Worm (Caenorhabditis elegans) whole organism, L4 larva: ENCODE measurements around the gene madf-8.
A peak's percentile ranks its signal among the peaks of the same experiment; 100 is the strongest.

ENCODE experiments used
- R02D3.7 ChIP-seq: fragments of 150-350 bp; sonication (generic microtip); optimal IDR thresholded peaks from 3 replicates; lab custom pipeline; 2014; ENCODE audit warnings: missing biosample characterization, missing genetic modification characterization
- T20F7.1 ChIP-seq: fragments of 200-800 bp; sonication (Bioruptor generic); optimal IDR thresholded peaks from 2 replicates; lab custom pipeline; 2018; ENCODE audit warnings: mild to moderate bottlenecking, missing genetic modification characterization, missing compliant biosample characterization
- T26A8.4 ChIP-seq: fragments of 200-800 bp; sonication (Bioruptor generic); IDR thresholded peaks from 2 replicates; pipeline ENCODE4 v1.3.6; 2022; ENCODE audit warnings: missing genetic modification characterization, missing compliant biosample characterization
- Y5F2A.4 ChIP-seq: fragments of 200-800 bp; sonication (Bioruptor generic); optimal IDR thresholded peaks from 2 replicates; lab custom pipeline; 2018; ENCODE audit warnings: mild to moderate bottlenecking, missing genetic modification characterization, missing compliant biosample characterization
- aly-2 ChIP-seq: sonication (generic microtip); optimal IDR thresholded peaks from 2 replicates; lab custom pipeline; 2018; ENCODE audit warnings: missing biosample characterization, missing genetic modification characterization
- ceh-20 ChIP-seq: fragments of 200-800 bp; sonication (Bioruptor generic); IDR thresholded peaks from 2 replicates; pipeline ENCODE4 v1.3.6; 2022; ENCODE audit warnings: missing genetic modification reagents, missing genetic modification characterization, missing compliant biosample characterization
- ceh-28 ChIP-seq: fragments of 150-350 bp; optimal IDR thresholded peaks from 2 replicates; lab custom pipeline; 2014; ENCODE audit warnings: missing biosample characterization, missing genetic modification reagents, missing genetic modification characterization
- ceh-44 ChIP-seq: fragments of 200-800 bp; sonication (Bioruptor generic); IDR thresholded peaks from 2 replicates; pipeline ENCODE4 v1.3.6; 2022; ENCODE audit warnings: missing genetic modification reagents, missing genetic modification characterization, missing compliant biosample characterization
- ceh-82 ChIP-seq: sonication (generic microtip); optimal IDR thresholded peaks from 2 replicates; lab custom pipeline; 2017; ENCODE audit warnings: missing biosample characterization, missing genetic modification characterization
- ctbp-1 ChIP-seq: fragments of 200-800 bp; sonication (Bioruptor generic); IDR thresholded peaks from 2 replicates; pipeline ENCODE4 v1.3.6; 2022; ENCODE audit warnings: missing genetic modification reagents, missing genetic modification characterization, missing compliant biosample characterization
- daf-19 ChIP-seq: fragments of 200-800 bp; sonication (Bioruptor generic); conservative IDR thresholded peaks from 2 replicates; pipeline ENCODE4 v1.3.6; 2022; ENCODE audit warnings: missing genetic modification characterization, missing compliant biosample characterization
- daf-8 ChIP-seq: fragments of 200-800 bp; sonication (Bioruptor generic); IDR thresholded peaks from 2 replicates; pipeline ENCODE4 v1.3.6; 2022; ENCODE audit warnings: missing genetic modification characterization, missing compliant biosample characterization
- dmd-6 ChIP-seq: fragments of 200-800 bp; sonication (Bioruptor generic); IDR thresholded peaks from 2 replicates; pipeline ENCODE4 v1.3.6; 2022; ENCODE audit warnings: missing genetic modification reagents, missing genetic modification characterization, missing compliant biosample characterization
- dve-1 ChIP-seq: sonication (generic microtip); optimal IDR thresholded peaks from 2 replicates; lab custom pipeline; 2017; ENCODE audit warnings: antibody characterized with exemption, mild to moderate bottlenecking, missing genetic modification characterization, missing compliant biosample characterization; ENCODE audit not compliant: insufficient read depth
- hlh-30 ChIP-seq: sonication (generic microtip); optimal IDR thresholded peaks from 2 replicates; lab custom pipeline; 2017; ENCODE audit warnings: antibody characterized with exemption, mild to moderate bottlenecking, missing genetic modification characterization, missing compliant biosample characterization; ENCODE audit not compliant: insufficient read depth
- hmg-1.1 ChIP-seq: fragments of 200-800 bp; sonication (Bioruptor generic); IDR thresholded peaks from 2 replicates; pipeline ENCODE4 v1.3.6; 2022; ENCODE audit warnings: missing genetic modification reagents, missing genetic modification characterization, missing compliant biosample characterization
- lin-15B ChIP-seq: fragments of 150-350 bp; sonication (generic microtip); optimal IDR thresholded peaks from 3 replicates; lab custom pipeline; 2014; ENCODE audit warnings: missing biosample characterization, missing genetic modification characterization
- lin-29 ChIP-seq: fragments of 200-800 bp; sonication (Bioruptor generic); IDR thresholded peaks from 2 replicates; pipeline ENCODE4 v1.3.6; 2022; ENCODE audit warnings: missing genetic modification reagents, missing genetic modification characterization, missing compliant biosample characterization
- lin-38 ChIP-seq: fragments of 200-800 bp; sonication (Bioruptor generic); IDR thresholded peaks from 2 replicates; pipeline ENCODE4 v1.3.6; 2022; ENCODE audit warnings: missing genetic modification reagents, missing genetic modification characterization, missing compliant biosample characterization
- lin-39 ChIP-seq: fragments of 150-350 bp; optimal IDR thresholded peaks from 2 replicates; lab custom pipeline; 2014; ENCODE audit warnings: missing biosample characterization, missing genetic modification reagents, missing genetic modification characterization
- lir-3 ChIP-seq: sonication (generic microtip); optimal IDR thresholded peaks from 2 replicates; lab custom pipeline; 2016; ENCODE audit warnings: mild to moderate bottlenecking, missing genetic modification characterization, missing compliant biosample characterization
- lsy-2 ChIP-seq, 2 experiments: fragments of 150-350 bp in 1 of 2; sonication (generic microtip) in 1 of 2; optimal IDR thresholded peaks; 2 replicates each; lab custom pipeline; 2014 to 2017; ENCODE audit warnings: missing biosample characterization in 2 of 2, missing genetic modification characterization in 2 of 2
- mdl-1 ChIP-seq, 2 experiments: fragments of 150-350 bp in 1 of 2; sonication (generic microtip) in 1 of 2; optimal IDR thresholded peaks; 2 replicates each; lab custom pipeline; 2014 to 2017; ENCODE audit warnings: missing biosample characterization in 2 of 2, missing genetic modification characterization in 2 of 2
- nhr-10 ChIP-seq: fragments of 150-350 bp; optimal IDR thresholded peaks from 2 replicates; lab custom pipeline; 2014; ENCODE audit warnings: missing biosample characterization, missing genetic modification characterization
- nhr-11 ChIP-seq: fragments of 150-350 bp; optimal IDR thresholded peaks from 2 replicates; lab custom pipeline; 2014; ENCODE audit warnings: missing biosample characterization, missing genetic modification characterization
- nhr-111 ChIP-seq: fragments of 200-800 bp; sonication (Bioruptor generic); optimal IDR thresholded peaks from 2 replicates; lab custom pipeline; 2018; ENCODE audit warnings: mild to moderate bottlenecking, missing genetic modification characterization, missing compliant biosample characterization
- nhr-28 ChIP-seq: fragments of 150-350 bp; optimal IDR thresholded peaks from 2 replicates; lab custom pipeline; 2014; ENCODE audit warnings: missing biosample characterization, missing genetic modification characterization
- nhr-6 ChIP-seq: fragments of 150-350 bp; optimal IDR thresholded peaks from 2 replicates; lab custom pipeline; 2014; ENCODE audit warnings: missing biosample characterization, missing genetic modification characterization
- nhr-77 ChIP-seq: fragments of 150-350 bp; optimal IDR thresholded peaks from 2 replicates; lab custom pipeline; 2014; ENCODE audit warnings: missing biosample characterization, missing genetic modification characterization
- pha-4 ChIP-seq, 2 experiments: fragments of 150-350 bp in 1 of 2; fragments of 200-800 bp in 1 of 2; sonication (Bioruptor generic) in 1 of 2; IDR thresholded peaks in 1 of 2; optimal IDR thresholded peaks in 1 of 2; 2 replicates each; pipeline versions ENCODE4 v1.3.6 to Lab custom; 2014 to 2022; ENCODE audit warnings: missing genetic modification characterization in 2 of 2, missing genetic modification reagents in 2 of 2, missing biosample characterization in 1 of 2, missing compliant biosample characterization in 1 of 2
- pqm-1 ChIP-seq: sonication (generic microtip); optimal IDR thresholded peaks from 2 replicates; lab custom pipeline; 2017; ENCODE audit warnings: missing biosample characterization, missing genetic modification characterization
- rbr-2 ChIP-seq: sonication (generic microtip); optimal IDR thresholded peaks from 2 replicates; lab custom pipeline; 2016; ENCODE audit warnings: missing genotype, missing genetic modification characterization, missing compliant biosample characterization
- set-16 ChIP-seq: fragments of 200-800 bp; sonication (Bioruptor generic); IDR thresholded peaks from 2 replicates; pipeline ENCODE4 v1.3.6; 2022; ENCODE audit warnings: missing genetic modification reagents, missing genetic modification characterization, missing compliant biosample characterization
- skn-1 ChIP-seq: fragments of 150-350 bp; optimal IDR thresholded peaks from 2 replicates; lab custom pipeline; 2014; ENCODE audit warnings: missing biosample characterization, missing genetic modification characterization
- snpc-4 ChIP-seq: fragments of 150-350 bp; optimal IDR thresholded peaks from 2 replicates; lab custom pipeline; 2014; ENCODE audit warnings: missing biosample characterization, missing genetic modification characterization
- spr-1 ChIP-seq: sonication (generic microtip); optimal IDR thresholded peaks from 2 replicates; lab custom pipeline; 2016; ENCODE audit warnings: mild to moderate bottlenecking, missing genetic modification characterization, missing compliant biosample characterization
- tag-97 ChIP-seq: fragments of 200-800 bp; sonication (Bioruptor generic); IDR thresholded peaks from 2 replicates; pipeline ENCODE4 v1.3.6; 2022; ENCODE audit warnings: missing genetic modification characterization, missing compliant biosample characterization
- tra-1 ChIP-seq: fragments of 200-800 bp; sonication (Bioruptor generic); IDR thresholded peaks from 2 replicates; pipeline ENCODE4 v1.3.6; 2022; ENCODE audit warnings: missing genetic modification reagents, missing genetic modification characterization, missing compliant biosample characterization
- unc-39 ChIP-seq: sonication (generic microtip); optimal IDR thresholded peaks from 2 replicates; lab custom pipeline; 2017; ENCODE audit warnings: missing biosample characterization, missing genetic modification characterization
- zag-1 ChIP-seq: fragments of 150-350 bp; optimal IDR thresholded peaks from 2 replicates; lab custom pipeline; 2014; ENCODE audit warnings: missing biosample characterization, missing genetic modification characterization
- zfp-3 ChIP-seq: fragments of 200-800 bp; sonication (Bioruptor generic); conservative IDR thresholded peaks from 2 replicates; pipeline ENCODE4 v1.3.6; 2022; ENCODE audit warnings: missing genetic modification reagents, missing genetic modification characterization, missing compliant biosample characterization
- zip-2 ChIP-seq: fragments of 150-350 bp; optimal IDR thresholded peaks from 2 replicates; lab custom pipeline; 2014; ENCODE audit warnings: missing biosample characterization, missing genetic modification characterization

The madf-8 gene

ce11 chrIII:3649305-3649704 lies 1.3 kb downstream of the madf-8 start:
- TF ChIP-seq unc-39 (tag; lab: Kevin White, UChicago) (no peak), daf-8 (GFP tag; lab: Robert Waterston, UW) (no peak), T20F7.1 (GFP tag; lab: Kevin White, UChicago) (no peak), lin-15B (no peak), zag-1 (tag; lab: Kevin White, UChicago) (no peak), nhr-11 (tag; lab: Kevin White, UChicago) (no peak), ceh-44 (GFP tag; lab: Robert Waterston, UW) (no peak), pqm-1 (tag; lab: Kevin White, UChicago) (peak; percentile 88), skn-1 (tag; lab: Kevin White, UChicago) (no peak), zfp-3 (no peak), nhr-10 (tag; lab: Kevin White, UChicago) (no peak), ceh-20 (GFP tag; lab: Robert Waterston, UW) (no peak), ceh-82 (no peak), Y5F2A.4 (no peak), zip-2 (tag; lab: Kevin White, UChicago) (no peak), tra-1 (GFP tag; lab: Robert Waterston, UW) (no peak), lsy-2 (tag; optimal IDR thresholded peaks at IDR 0.05; lab: Kevin White, UChicago) (no peak), ctbp-1 (GFP tag; lab: Robert Waterston, UW) (no peak), ceh-28 (tag; lab: Kevin White, UChicago) (no peak), nhr-77 (no peak), lin-39 (tag; lab: Kevin White, UChicago) (no peak), dmd-6 (GFP tag; lab: Robert Waterston, UW) (peak; percentile 74), snpc-4 (no peak), dve-1 (tag; lab: Kevin White, UChicago) (peak; percentile 24), set-16 (GFP tag; lab: Robert Waterston, UW) (no peak), nhr-28 (peak; percentile 60), lir-3 (tag; lab: Kevin White, UChicago) (no peak)

ce11 chrIII:3644075-3644474 lies 6.6 kb downstream of the madf-8 start, which contains the start of gene unc-93:
unc-93 (plus strand) TSS chrIII:3644375.
- TF ChIP-seq zip-2 (tag; lab: Kevin White, UChicago) = no peak
- TF ChIP-seq snpc-4 = no peak
- no peak for TF ChIP-seq hmg-1.1 (GFP tag; lab: Robert Waterston, UW)
- no peak for TF ChIP-seq daf-19 (GFP tag; lab: Robert Waterston, UW)
- TF ChIP-seq aly-2 = no peak
- TF ChIP-seq rbr-2 (tag; lab: Kevin White, UChicago) = no peak
- TF ChIP-seq lin-29 (GFP tag; lab: Robert Waterston, UW) = no peak
- no peak for TF ChIP-seq T20F7.1 (GFP tag; lab: Kevin White, UChicago)
- no peak for TF ChIP-seq nhr-28
- no peak for TF ChIP-seq nhr-6 (tag; lab: Kevin White, UChicago)
- TF ChIP-seq pha-4 (GFP tag; IDR thresholded peaks at IDR 0.05; lab: Robert Waterston, UW) = no peak
- no peak for TF ChIP-seq pha-4 (tag; optimal IDR thresholded peaks at IDR 0.05; lab: Kevin White, UChicago)
- no peak for TF ChIP-seq R02D3.7 (tag; lab: Kevin White, UChicago)
- no peak for TF ChIP-seq hlh-30 (tag; lab: Kevin White, UChicago)

- TF ChIP-seq mdl-1 (tag; optimal IDR thresholded peaks at IDR 0.05; lab: Kevin White, UChicago) (no peak), T26A8.4 (GFP tag; lab: Robert Waterston, UW) (no peak), lin-38 (GFP tag; lab: Robert Waterston, UW) (no peak), spr-1 (tag; lab: Kevin White, UChicago) (no peak), nhr-10 (tag; lab: Kevin White, UChicago) (no peak), ceh-82 (no peak), pqm-1 (tag; lab: Kevin White, UChicago) (no peak), tag-97 (GFP tag; lab: Robert Waterston, UW) (no peak), nhr-111 (GFP tag; lab: Kevin White, UChicago) (no peak)
Measured at ce11 chrIII:3643602-3644001, 7.0 kb downstream of the madf-8 start.
